In genomic region chrIV:11350809-11351208, ce11 we compare ENCODE assay signal across 2 worm cellular contexts.
TF ChIP-seq lines count a peak whose summit lies in the region.

No protein-coding gene starts in this region.

TF ChIP-seq in whole organism, L1 larva, 84 proteins besides CTCF, POLR2A, EP300 and RAD21 (continued from another document):
- TF ChIP-seq lsy-2 (tag; optimal IDR thresholded peaks at IDR 0.05; lab: Kevin White, UChicago): peak; percentile 31 to 45
- peak; percentile 64 for TF ChIP-seq pag-3 (tag; optimal IDR thresholded peaks at IDR 0.05; lab: Kevin White, UChicago; ENCODE audit: borderline replicate concordance, insufficient read depth)
- TF ChIP-seq grh-1 (GFP tag; IDR thresholded peaks at IDR 0.05; lab: Robert Waterston, UW): no peak
- TF ChIP-seq lin-13 (GFP tag; optimal IDR thresholded peaks at IDR 0.05; lab: Kevin White, UChicago): no peak
- TF ChIP-seq pax-3 (tag; optimal IDR thresholded peaks at IDR 0.05; lab: Kevin White, UChicago): no peak

TF ChIP-seq in whole organism, L2 larva, 48 proteins besides CTCF, POLR2A, EP300 and RAD21 (continued from another document):
- TF ChIP-seq blmp-1 (tag; optimal IDR thresholded peaks at IDR 0.05; lab: Kevin White, UChicago; ENCODE audit: insufficient read depth) (no peak), lsy-2 (tag; optimal IDR thresholded peaks at IDR 0.05; lab: Kevin White, UChicago) (peak in 1 of 2 experiments; percentile 7), unc-55 (GFP tag; optimal IDR thresholded peaks at IDR 0.05; lab: Kevin White, UChicago) (no peak), nhr-25 (tag; optimal IDR thresholded peaks at IDR 0.05; lab: Kevin White, UChicago) (no peak), peb-1 (tag; optimal IDR thresholded peaks at IDR 0.05; lab: Kevin White, UChicago) (no peak), R02D3.7 (tag; optimal IDR thresholded peaks at IDR 0.05; lab: Kevin White, UChicago) (no peak), ZK546.5 (tag; optimal IDR thresholded peaks at IDR 0.05; lab: Kevin White, UChicago) (no peak), ztf-4 (tag; optimal IDR thresholded peaks at IDR 0.05; lab: Kevin White, UChicago) (no peak), nhr-237 (tag; optimal IDR thresholded peaks at IDR 0.05; lab: Kevin White, UChicago) (no peak), gmeb-1 (tag; optimal IDR thresholded peaks at IDR 0.05; lab: Kevin White, UChicago) (no peak), dmd-4 (tag; optimal IDR thresholded peaks at IDR 0.05; lab: Kevin White, UChicago) (no peak), ztf-11 (tag; optimal IDR thresholded peaks at IDR 0.05; lab: Kevin White, UChicago) (no peak), ama-1 (optimal IDR thresholded peaks at IDR 0.05; lab: Kevin White, UChicago) (no peak), nhr-10 (tag; optimal IDR thresholded peaks at IDR 0.05; lab: Kevin White, UChicago) (no peak), lin-13 (GFP tag; optimal IDR thresholded peaks at IDR 0.05; lab: Kevin White, UChicago) (no peak), nhr-21 (tag; optimal IDR thresholded peaks at IDR 0.05; lab: Kevin White, UChicago) (no peak), sma-9 (GFP tag; optimal IDR thresholded peaks at IDR 0.05; lab: Kevin White, UChicago) (peak; percentile 69), sma-9 (tag; optimal IDR thresholded peaks at IDR 0.05; lab: Kevin White, UChicago) (no peak), unc-39 (tag; optimal IDR thresholded peaks at IDR 0.05; lab: Kevin White, UChicago) (no peak), ceh-82 (tag; optimal IDR thresholded peaks at IDR 0.05; lab: Kevin White, UChicago) (no peak), skn-1 (tag; optimal IDR thresholded peaks at IDR 0.05; lab: Kevin White, UChicago) (no peak), elt-1 (tag; optimal IDR thresholded peaks at IDR 0.05; lab: Kevin White, UChicago) (no peak), C34F6.9 (tag; optimal IDR thresholded peaks at IDR 0.05; lab: Kevin White, UChicago) (peak; percentile 38), mbf-1 (tag; optimal IDR thresholded peaks at IDR 0.05; lab: Kevin White, UChicago) (no peak)
